Fruit fly (Drosophila melanogaster): Measurements from ENCODE around the gene HP1e.

dm6 chr3R:9365893-9366500 lies 44.4 kb downstream of the HP1e start:
- peak; percentile 95 for TF ChIP-seq kay (GFP tag; ENCODE audit: borderline replicate concordance)
- TF ChIP-seq Clk (GFP tag; optimal IDR thresholded peaks at IDR 0.05): no peak
- no peak for TF ChIP-seq CG33017 (tag; optimal IDR thresholded peaks at IDR 0.05)
- no peak for TF ChIP-seq ovo (GFP tag; optimal IDR thresholded peaks at IDR 0.05)
